Worm (Caenorhabditis elegans) whole organism, L2 larva: ENCODE measurements around the gene oac-39.

ENCODE experiments used
- C34F6.9 ChIP-seq: fragments of 150-350 bp; optimal IDR thresholded peaks from 2 replicates; lab custom pipeline; 2014; ENCODE audit warnings: missing biosample characterization, missing genetic modification characterization
- F13H6.1 ChIP-seq: sonication (generic microtip); optimal IDR thresholded peaks from 2 replicates; lab custom pipeline; 2016; ENCODE audit warnings: missing genetic modification characterization, missing compliant biosample characterization
- R02D3.7 ChIP-seq: fragments of 150-350 bp; optimal IDR thresholded peaks from 2 replicates; lab custom pipeline; 2014; ENCODE audit warnings: missing biosample characterization, missing genetic modification characterization
- Y55F3AM.14 ChIP-seq: fragments of 200-800 bp; sonication (Bioruptor generic); optimal IDR thresholded peaks from 2 replicates; lab custom pipeline; 2018; ENCODE audit warnings: mild to moderate bottlenecking, missing genetic modification characterization, missing compliant biosample characterization
- ZK546.5 ChIP-seq: sonication (generic microtip); optimal IDR thresholded peaks from 2 replicates; lab custom pipeline; 2017; ENCODE audit warnings: missing biosample characterization, missing genetic modification characterization
- alr-1 ChIP-seq: fragments of 150-350 bp; optimal IDR thresholded peaks from 2 replicates; lab custom pipeline; 2014; ENCODE audit warnings: missing biosample characterization, missing genetic modification characterization
- aly-2 ChIP-seq: fragments of 150-350 bp; optimal IDR thresholded peaks from 2 replicates; lab custom pipeline; 2014; ENCODE audit warnings: missing biosample characterization, missing genetic modification characterization
- ama-1 ChIP-seq: fragments of 150-350 bp; optimal IDR thresholded peaks from 2 replicates; lab custom pipeline; 2018; ENCODE audit warnings: inconsistent platforms
- blmp-1 ChIP-seq: sonication (generic microtip); optimal IDR thresholded peaks from 2 replicates; lab custom pipeline; 2017; ENCODE audit warnings: missing genetic modification characterization, mild to moderate bottlenecking, missing compliant biosample characterization, antibody characterized with exemption, moderate library complexity; ENCODE audit not compliant: insufficient read depth
- ceh-16 ChIP-seq: fragments of 150-350 bp; optimal IDR thresholded peaks from 2 replicates; lab custom pipeline; 2014; ENCODE audit warnings: missing biosample characterization, missing genetic modification characterization
- crh-2 ChIP-seq: sonication (generic microtip); optimal IDR thresholded peaks from 2 replicates; lab custom pipeline; 2017; ENCODE audit warnings: missing biosample characterization, missing genetic modification characterization
- elt-3 ChIP-seq: sonication (generic microtip); optimal IDR thresholded peaks from 2 replicates; lab custom pipeline; 2017; ENCODE audit warnings: missing biosample characterization, missing genetic modification characterization
- fos-1 ChIP-seq: fragments of 150-350 bp; optimal IDR thresholded peaks from 2 replicates; lab custom pipeline; 2014; ENCODE audit warnings: missing biosample characterization, missing genetic modification characterization
- gmeb-1 ChIP-seq: fragments of 150-350 bp; optimal IDR thresholded peaks from 2 replicates; lab custom pipeline; 2014; ENCODE audit warnings: missing biosample characterization, missing genetic modification characterization
- lin-11 ChIP-seq: fragments of 150-350 bp; sonication (generic microtip); optimal IDR thresholded peaks from 2 replicates; lab custom pipeline; 2014; ENCODE audit warnings: missing biosample characterization, missing genetic modification characterization, inconsistent platforms, mixed read lengths
- lin-13 ChIP-seq: fragments of 150-350 bp; optimal IDR thresholded peaks from 2 replicates; lab custom pipeline; 2014; ENCODE audit warnings: missing biosample characterization, missing genetic modification reagents, missing genetic modification characterization
- lsy-2 ChIP-seq, 2 experiments: fragments of 150-350 bp in 1 of 2; sonication (generic microtip) in 1 of 2; optimal IDR thresholded peaks; 2 replicates each; lab custom pipeline; 2014 to 2017; ENCODE audit warnings: missing biosample characterization in 2 of 2, missing genetic modification characterization in 2 of 2
- mbf-1 ChIP-seq: sonication (generic microtip); optimal IDR thresholded peaks from 2 replicates; lab custom pipeline; 2017; ENCODE audit warnings: missing biosample characterization, missing genetic modification characterization
- mdl-1 ChIP-seq, 2 experiments: fragments of 150-350 bp in 1 of 2; sonication (generic microtip) in 1 of 2; optimal IDR thresholded peaks; 2 replicates each; lab custom pipeline; 2017; ENCODE audit warnings: missing biosample characterization in 2 of 2, missing genetic modification characterization in 2 of 2
- nhr-12 ChIP-seq: fragments of 150-350 bp; optimal IDR thresholded peaks from 2 replicates; lab custom pipeline; 2014; ENCODE audit warnings: missing biosample characterization, missing genetic modification characterization
- nhr-129 ChIP-seq: fragments of 150-350 bp; optimal IDR thresholded peaks from 2 replicates; lab custom pipeline; 2014; ENCODE audit warnings: missing biosample characterization, missing genetic modification characterization
- nhr-21 ChIP-seq: fragments of 150-350 bp; optimal IDR thresholded peaks from 2 replicates; lab custom pipeline; 2014; ENCODE audit warnings: missing biosample characterization, missing genetic modification characterization
- nhr-23 ChIP-seq: fragments of 150-350 bp; optimal IDR thresholded peaks from 2 replicates; lab custom pipeline; 2014; ENCODE audit warnings: missing biosample characterization, missing genetic modification reagents, missing genetic modification characterization
- nhr-237 ChIP-seq: fragments of 150-350 bp; optimal IDR thresholded peaks from 2 replicates; lab custom pipeline; 2014; ENCODE audit warnings: missing biosample characterization, missing genetic modification characterization
- nhr-25 ChIP-seq: fragments of 150-350 bp; sonication (generic microtip); optimal IDR thresholded peaks from 3 replicates; lab custom pipeline; 2014; ENCODE audit warnings: missing biosample characterization, missing genetic modification characterization
- sma-3 ChIP-seq: sonication (generic microtip); optimal IDR thresholded peaks from 2 replicates; lab custom pipeline; 2016; ENCODE audit warnings: missing genetic modification reagents, missing genetic modification characterization, missing compliant biosample characterization
- sma-9 ChIP-seq, 2 experiments: fragments of 150-350 bp in 1 of 2; sonication (generic microtip) in 1 of 2; optimal IDR thresholded peaks; 2 replicates each; lab custom pipeline; 2014 to 2016; ENCODE audit warnings: missing genetic modification characterization in 2 of 2, mild to moderate bottlenecking in 1 of 2, missing biosample characterization in 1 of 2, missing compliant biosample characterization in 1 of 2, missing genetic modification reagents in 1 of 2, moderate library complexity in 1 of 2
- snpc-4 ChIP-seq: fragments of 150-350 bp; optimal IDR thresholded peaks from 2 replicates; lab custom pipeline; 2014; ENCODE audit warnings: missing biosample characterization, missing genetic modification characterization
- unc-39 ChIP-seq: fragments of 150-350 bp; optimal IDR thresholded peaks from 2 replicates; lab custom pipeline; 2014; ENCODE audit warnings: missing biosample characterization, missing genetic modification characterization
- unc-55 ChIP-seq: fragments of 150-350 bp; sonication (generic microtip); optimal IDR thresholded peaks from 3 replicates; lab custom pipeline; 2014; ENCODE audit warnings: missing biosample characterization, missing genetic modification reagents, missing genetic modification characterization
- unc-62 ChIP-seq: fragments of 150-350 bp; optimal IDR thresholded peaks from 2 replicates; lab custom pipeline; 2014; ENCODE audit warnings: missing biosample characterization, missing genetic modification reagents, missing genetic modification characterization
- ztf-1 ChIP-seq: fragments of 200-800 bp; sonication (Bioruptor generic); conservative IDR thresholded peaks from 2 replicates; pipeline ENCODE4 v1.3.6; 2022; ENCODE audit warnings: missing genetic modification characterization, missing compliant biosample characterization
- ztf-11 ChIP-seq: sonication (generic microtip); optimal IDR thresholded peaks from 2 replicates; lab custom pipeline; 2017; ENCODE audit warnings: missing biosample characterization, missing genetic modification characterization

Gene oac-39

DNA sequence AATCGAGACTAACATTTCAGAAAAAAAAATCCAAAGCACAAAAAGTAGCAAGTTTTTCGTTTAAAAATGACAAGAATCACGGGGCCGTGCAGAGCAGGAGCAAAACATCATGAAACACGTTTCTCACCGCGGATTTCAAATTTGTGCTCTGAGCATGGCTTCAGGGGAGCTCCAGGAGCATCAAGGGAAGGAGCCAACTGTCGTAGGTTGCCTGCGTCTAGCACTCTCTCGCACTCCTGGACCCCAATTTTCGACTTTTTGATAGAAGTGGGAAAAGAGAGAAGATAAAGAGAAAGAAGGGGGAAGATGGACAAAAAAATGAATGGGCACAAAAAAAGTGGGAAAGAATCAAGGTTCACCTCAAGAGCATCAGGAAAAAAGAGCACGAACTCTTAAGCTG is 33.3 kb upstream of the oac-39 start:
- peak; percentile 58 for TF ChIP-seq F13H6.1
- peak; percentile 38 for TF ChIP-seq nhr-129 (tag; lab: Kevin White, UChicago)
- no peak for TF ChIP-seq unc-39 (tag; lab: Kevin White, UChicago)
- TF ChIP-seq aly-2 (tag; lab: Kevin White, UChicago): no peak
- peak; percentile 24 for TF ChIP-seq sma-9 (GFP tag; optimal IDR thresholded peaks at IDR 0.05; lab: Kevin White, UChicago)
- no peak for TF ChIP-seq sma-9 (tag; optimal IDR thresholded peaks at IDR 0.05; lab: Kevin White, UChicago)
- peak in 1 of 2 experiments; percentile 21 for TF ChIP-seq lsy-2 (tag; optimal IDR thresholded peaks at IDR 0.05; lab: Kevin White, UChicago)

DNA sequence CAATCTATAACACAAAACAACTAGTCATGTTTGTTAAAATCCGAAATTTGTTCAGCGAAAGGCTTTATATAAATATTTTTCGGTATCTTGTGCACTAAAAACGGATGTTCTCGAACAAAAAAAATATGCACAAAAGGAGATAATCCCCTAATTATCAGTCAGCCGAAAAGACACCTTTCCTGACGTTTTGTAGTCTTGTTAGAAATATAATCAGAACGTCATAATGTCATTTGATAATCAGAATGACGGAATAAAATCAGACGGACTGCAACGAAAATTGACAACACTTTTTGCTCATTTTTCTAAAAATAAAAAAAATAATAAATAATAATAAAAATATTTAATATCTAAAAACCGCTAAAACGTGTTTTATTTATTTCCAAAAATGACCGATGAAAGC is 32.4 kb upstream of the oac-39 start:
- no peak for TF ChIP-seq blmp-1 (tag; lab: Kevin White, UChicago)
- no peak for TF ChIP-seq unc-62
- no peak for TF ChIP-seq nhr-25 (tag; lab: Kevin White, UChicago)
- TF ChIP-seq nhr-237 (tag; lab: Kevin White, UChicago): no peak
- no peak for TF ChIP-seq gmeb-1
- TF ChIP-seq aly-2 (tag; lab: Kevin White, UChicago): no peak
- no peak for TF ChIP-seq R02D3.7 (tag; lab: Kevin White, UChicago)
- TF ChIP-seq lin-13 (GFP tag; lab: Kevin White, UChicago): no peak
- TF ChIP-seq ceh-16 (tag; lab: Kevin White, UChicago): no peak
- TF ChIP-seq alr-1: no peak
- no peak for TF ChIP-seq elt-3
- no peak for TF ChIP-seq mdl-1 (tag; optimal IDR thresholded peaks at IDR 0.05; lab: Kevin White, UChicago)
- no peak for TF ChIP-seq nhr-12 (tag; lab: Kevin White, UChicago)
- TF ChIP-seq lsy-2 (tag; optimal IDR thresholded peaks at IDR 0.05; lab: Kevin White, UChicago): no peak
- no peak for TF ChIP-seq mbf-1 (tag; lab: Kevin White, UChicago)
- no peak for TF ChIP-seq ztf-11 (tag; lab: Kevin White, UChicago)
- no peak for TF ChIP-seq lin-11 (tag; lab: Kevin White, UChicago)
- no peak for TF ChIP-seq nhr-23 (tag; lab: Kevin White, UChicago)
- TF ChIP-seq sma-3 (GFP tag; lab: Kevin White, UChicago): no peak
- TF ChIP-seq, all 48 proteins: peak for 0

DNA sequence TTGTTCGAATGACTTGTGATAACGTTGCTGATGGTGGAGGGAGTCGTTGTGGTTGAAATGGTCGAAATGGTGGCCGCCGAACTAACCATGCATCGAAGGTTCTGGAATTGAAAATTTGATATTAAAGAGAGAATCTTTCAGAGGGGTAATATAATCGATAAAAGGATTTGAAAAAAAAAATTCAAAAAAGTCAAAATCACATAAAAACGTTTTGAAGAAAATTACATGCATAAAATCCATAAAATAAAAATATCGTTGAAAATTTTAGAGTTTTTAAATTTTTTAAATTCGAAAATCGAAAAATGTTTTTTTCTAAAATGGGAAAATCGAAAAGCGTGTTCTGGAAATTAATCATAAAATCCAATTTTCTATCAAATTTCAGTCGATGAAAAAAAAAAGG is 30.1 kb upstream of the oac-39 start, which contains the start of gene npr-5:
Gene npr-5 (minus strand): TSS at position 101 of the 400 bp plus-strand sequence.
- no peak for TF ChIP-seq nhr-12 (tag; lab: Kevin White, UChicago)
- no peak for TF ChIP-seq unc-39 (tag; lab: Kevin White, UChicago)
- no peak for TF ChIP-seq unc-55 (GFP tag; lab: Kevin White, UChicago)
- no peak for TF ChIP-seq mdl-1 (tag; optimal IDR thresholded peaks at IDR 0.05; lab: Kevin White, UChicago)
- no peak for TF ChIP-seq snpc-4 (tag; lab: Kevin White, UChicago)
- TF ChIP-seq ztf-11 (tag; lab: Kevin White, UChicago): no peak
- TF ChIP-seq nhr-25 (tag; lab: Kevin White, UChicago): no peak
- TF ChIP-seq nhr-21: no peak
- no peak for TF ChIP-seq ama-1 (lab: Kevin White, UChicago)
- no peak for TF ChIP-seq blmp-1 (tag; lab: Kevin White, UChicago)
- TF ChIP-seq fos-1 (tag; lab: Kevin White, UChicago): no peak
- no peak for TF ChIP-seq lin-11 (tag; lab: Kevin White, UChicago)
- TF ChIP-seq mbf-1 (tag; lab: Kevin White, UChicago): no peak
- no peak for TF ChIP-seq sma-3 (GFP tag; lab: Kevin White, UChicago)
- no peak for TF ChIP-seq Y55F3AM.14 (GFP tag; lab: Kevin White, UChicago)
- TF ChIP-seq ztf-1: no peak
- TF ChIP-seq F13H6.1: no peak
- TF ChIP-seq, all 48 proteins: peak for 0

DNA sequence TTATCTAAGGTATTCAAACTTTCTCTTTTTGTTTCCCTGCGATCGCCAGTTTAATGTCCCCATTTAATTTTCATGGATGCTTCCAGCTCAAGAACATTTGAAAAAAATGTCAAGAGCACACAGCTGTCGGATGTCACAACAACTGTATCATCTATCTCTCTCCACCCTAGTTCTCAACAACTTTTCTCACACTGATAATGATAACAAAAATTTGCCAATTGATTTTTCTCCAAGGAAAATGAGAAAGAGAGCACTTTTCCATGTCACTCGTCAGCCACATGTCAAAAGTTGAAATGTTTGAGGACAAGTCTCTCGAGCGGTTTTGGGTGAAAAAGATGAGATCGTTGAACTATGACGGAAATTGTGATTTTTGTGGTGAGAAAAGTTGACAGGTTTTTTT is 29.6 kb upstream of the oac-39 start:
- TF ChIP-seq gmeb-1 (no peak), nhr-129 (tag; lab: Kevin White, UChicago) (peak; percentile 53), lin-11 (tag; lab: Kevin White, UChicago) (no peak), lsy-2 (tag; optimal IDR thresholded peaks at IDR 0.05; lab: Kevin White, UChicago) (peak in 1 of 2 experiments; percentile 27), sma-9 (GFP tag; optimal IDR thresholded peaks at IDR 0.05; lab: Kevin White, UChicago) (peak; percentile 37), sma-9 (tag; optimal IDR thresholded peaks at IDR 0.05; lab: Kevin White, UChicago) (no peak), F13H6.1 (peak; percentile 67), crh-2 (tag; lab: Kevin White, UChicago) (no peak), ama-1 (lab: Kevin White, UChicago) (no peak), ZK546.5 (no peak), aly-2 (tag; lab: Kevin White, UChicago) (no peak), C34F6.9 (tag; lab: Kevin White, UChicago) (peak; percentile 44)
